Fruit fly (Drosophila melanogaster) whole organism, embryonic: ENCODE measurements around the gene CG31207.
A peak's percentile ranks its signal among the peaks of the same experiment; 100 is the strongest.

ENCODE experiments used
- Ada2b ChIP-seq: fragments of 200-800 bp; sonication (Bioruptor generic); IDR thresholded peaks from 2 replicates; pipeline ENCODE4 v1.3.6; 2022; ENCODE audit warnings: missing biosample characterization, missing genetic modification characterization
- CG10543 ChIP-seq: fragments of 200-800 bp; sonication (Bioruptor generic); optimal IDR thresholded peaks from 3 replicates; lab custom pipeline; 2017; ENCODE audit warnings: missing biosample characterization, mild to moderate bottlenecking, missing genetic modification characterization, moderate library complexity
- CG11093 ChIP-seq: fragments of 200-800 bp; sonication (Bioruptor generic); IDR thresholded peaks from 3 replicates; pipeline ENCODE4 v1.3.6; 2022; ENCODE audit warnings: missing biosample characterization, missing genetic modification characterization
- CG11398 ChIP-seq: fragments of 200-800 bp; sonication (Bioruptor generic); optimal IDR thresholded peaks from 2 replicates; lab custom pipeline; 2016; ENCODE audit warnings: missing biosample characterization, missing genetic modification characterization
- CG12155 ChIP-seq: fragments of 200-800 bp; sonication (Bioruptor generic); optimal IDR thresholded peaks from 3 replicates; lab custom pipeline; 2016; ENCODE audit warnings: missing biosample characterization, missing genetic modification characterization
- CG12219 ChIP-seq: fragments of 200-800 bp; sonication (Bioruptor generic); optimal IDR thresholded peaks from 3 replicates; lab custom pipeline; 2018; ENCODE audit warnings: missing biosample characterization, mild to moderate bottlenecking, missing genetic modification characterization
- CG14710 ChIP-seq: fragments of 200-800 bp; sonication (Bioruptor generic); optimal IDR thresholded peaks from 3 replicates; lab custom pipeline; 2019; ENCODE audit warnings: missing biosample characterization, mild to moderate bottlenecking, missing genetic modification characterization, moderate library complexity
- CG15011 ChIP-seq: fragments of 200-800 bp; sonication (Bioruptor generic); optimal IDR thresholded peaks from 3 replicates; lab custom pipeline; 2018; ENCODE audit warnings: missing biosample characterization, mild to moderate bottlenecking, missing genetic modification characterization
- CG17612 ChIP-seq: fragments of 200-800 bp; sonication (Bioruptor generic); IDR thresholded peaks from 2 replicates; pipeline ENCODE4 v1.3.6; 2022; ENCODE audit warnings: missing biosample characterization, missing genetic modification characterization
- CG2199 ChIP-seq: fragments of 200-800 bp; sonication (Bioruptor generic); IDR thresholded peaks from 3 replicates; pipeline ENCODE4 v1.3.6; 2022; ENCODE audit warnings: missing biosample characterization, missing genetic modification characterization
- CG4360 ChIP-seq: fragments of 200-800 bp; sonication (Bioruptor generic); IDR thresholded peaks from 2 replicates; pipeline ENCODE4 v1.3.6; 2022; ENCODE audit warnings: missing biosample characterization, missing genetic modification characterization
- CG4820 ChIP-seq: fragments of 200-800 bp; sonication (Bioruptor generic); optimal IDR thresholded peaks from 3 replicates; lab custom pipeline; 2016; ENCODE audit warnings: missing biosample characterization, missing genetic modification characterization
- CG5953 ChIP-seq: fragments of 200-800 bp; sonication (Bioruptor generic); IDR thresholded peaks from 2 replicates; pipeline ENCODE4 v1.3.6; 2022; ENCODE audit warnings: missing biosample characterization, missing genetic modification characterization
- CG6854 ChIP-seq: fragments of 200-800 bp; sonication (Bioruptor generic); optimal IDR thresholded peaks from 3 replicates; lab custom pipeline; 2017; ENCODE audit warnings: missing biosample characterization, mild to moderate bottlenecking, missing genetic modification characterization
- CG7745 ChIP-seq: fragments of 200-800 bp; sonication (Bioruptor generic); optimal IDR thresholded peaks from 2 replicates; lab custom pipeline; 2018; ENCODE audit warnings: missing biosample characterization, mild to moderate bottlenecking, missing genetic modification characterization, moderate library complexity
- CG7963 ChIP-seq: fragments of 200-800 bp; sonication (Bioruptor generic); IDR thresholded peaks from 3 replicates; pipeline ENCODE4 v1.3.6; 2022; ENCODE audit warnings: missing biosample characterization, missing genetic modification characterization; ENCODE audit not compliant: partially characterized antibody
- CG8924 ChIP-seq: fragments of 200-800 bp; optimal IDR thresholded peaks from 3 replicates; lab custom pipeline; 2019; ENCODE audit warnings: missing biosample characterization, mild to moderate bottlenecking, missing genetic modification characterization, moderate library complexity
- CHES-1-like ChIP-seq: fragments of 200-800 bp; sonication (Bioruptor generic); optimal IDR thresholded peaks from 2 replicates; lab custom pipeline; 2016; ENCODE audit warnings: missing biosample characterization, missing genetic modification characterization
- CkIIα-i1 ChIP-seq: fragments of 200-800 bp; sonication (Bioruptor generic); IDR thresholded peaks from 2 replicates; pipeline ENCODE4 v1.3.6; 2022; ENCODE audit warnings: missing biosample characterization, missing genetic modification characterization
- D19A ChIP-seq: fragments of 200-800 bp; optimal IDR thresholded peaks from 3 replicates; lab custom pipeline; 2019; ENCODE audit warnings: missing biosample characterization, mild to moderate bottlenecking, missing genetic modification characterization, moderate library complexity
- HmgZ ChIP-seq: fragments of 200-800 bp; sonication (Bioruptor generic); optimal IDR thresholded peaks from 2 replicates; lab custom pipeline; 2018; ENCODE audit warnings: missing biosample characterization, mild to moderate bottlenecking, missing genetic modification characterization
- Hr39 ChIP-seq: fragments of >200 bp; optimal IDR thresholded peaks from 2 replicates; lab custom pipeline; 2017
- Jarid2 ChIP-seq: fragments of 200-800 bp; sonication (Bioruptor generic); optimal IDR thresholded peaks from 3 replicates; lab custom pipeline; 2017; ENCODE audit warnings: mild to moderate bottlenecking, missing biosample characterization, missing genetic modification reagents, missing genetic modification characterization
- Lhr ChIP-seq: fragments of 200-800 bp; sonication (Bioruptor generic); optimal IDR thresholded peaks from 3 replicates; lab custom pipeline; 2017; ENCODE audit warnings: mild to moderate bottlenecking, missing biosample characterization, missing genetic modification reagents, missing genetic modification characterization
- Max ChIP-seq: fragments of 200-800 bp; sonication (Bioruptor generic); optimal IDR thresholded peaks from 2 replicates; lab custom pipeline; 2016; ENCODE audit warnings: missing biosample characterization, mild to moderate bottlenecking, missing genetic modification characterization
- Mrtf ChIP-seq: fragments of 200-800 bp; sonication (Bioruptor generic); IDR thresholded peaks from 3 replicates; pipeline ENCODE4 v1.3.6; 2022; ENCODE audit warnings: missing biosample characterization, missing genetic modification characterization
- NC2α ChIP-seq: fragments of 200-800 bp; sonication (Bioruptor generic); optimal IDR thresholded peaks from 2 replicates; lab custom pipeline; 2016; ENCODE audit warnings: missing biosample characterization, missing genetic modification characterization
- NC2β ChIP-seq: fragments of 200-800 bp; sonication (Bioruptor generic); optimal IDR thresholded peaks from 2 replicates; lab custom pipeline; 2016; ENCODE audit warnings: missing biosample characterization, missing genetic modification characterization
- Nf-YC ChIP-seq: fragments of 200-800 bp; optimal IDR thresholded peaks from 3 replicates; lab custom pipeline; 2019; ENCODE audit warnings: missing biosample characterization, mild to moderate bottlenecking, missing genetic modification characterization, moderate library complexity
- Oaz ChIP-seq: fragments of 200-800 bp; sonication (Bioruptor generic); IDR thresholded peaks from 2 replicates; pipeline ENCODE4 v1.3.6; 2022; ENCODE audit warnings: missing biosample characterization, missing genetic modification characterization
- PHDP ChIP-seq: fragments of 200-800 bp; sonication (Bioruptor generic); optimal IDR thresholded peaks from 3 replicates; lab custom pipeline; 2018; ENCODE audit warnings: missing biosample characterization, mild to moderate bottlenecking, missing genetic modification characterization, moderate library complexity
- Ravus ChIP-seq: fragments of 200-800 bp; sonication (Bioruptor generic); IDR thresholded peaks from 2 replicates; pipeline ENCODE4 v1.3.6; 2022; ENCODE audit warnings: missing biosample characterization, missing genetic modification characterization
- TFAM ChIP-seq: fragments of 200-800 bp; sonication (Bioruptor generic); optimal IDR thresholded peaks from 2 replicates; lab custom pipeline; 2017; ENCODE audit warnings: missing biosample characterization, missing genetic modification characterization, inconsistent platforms
- ac ChIP-seq: fragments of 200-800 bp; sonication (Bioruptor generic); optimal IDR thresholded peaks from 3 replicates; lab custom pipeline; 2017; ENCODE audit warnings: missing biosample characterization, mild to moderate bottlenecking, missing genetic modification characterization
- dimm ChIP-seq: fragments of 200-800 bp; sonication (Bioruptor generic); IDR thresholded peaks from 2 replicates; pipeline ENCODE4 v1.3.6; 2022; ENCODE audit warnings: missing biosample characterization, missing genetic modification characterization
- dpn ChIP-seq, 2 experiments: fragments of 200-800 bp; sonication (Bioruptor generic); optimal IDR thresholded peaks; 3 replicates each; lab custom pipeline; 2016; ENCODE audit warnings: missing biosample characterization in 2 of 2, missing genetic modification characterization in 2 of 2
- ems ChIP-seq: fragments of 200-800 bp; sonication (Bioruptor generic); optimal IDR thresholded peaks from 3 replicates; lab custom pipeline; 2016; ENCODE audit warnings: missing biosample characterization, missing genetic modification characterization
- eyg ChIP-seq: fragments of 200-800 bp; sonication (Bioruptor generic); optimal IDR thresholded peaks from 3 replicates; lab custom pipeline; 2016; ENCODE audit warnings: missing biosample characterization, missing genetic modification characterization
- fru ChIP-seq: fragments of >200 bp; optimal IDR thresholded peaks from 2 replicates; lab custom pipeline; 2017
- inv ChIP-seq: fragments of 200-800 bp; sonication (Bioruptor generic); IDR thresholded peaks from 2 replicates; pipeline ENCODE4 v1.3.6; 2022; ENCODE audit warnings: missing biosample characterization, missing genetic modification characterization; ENCODE audit not compliant: partially characterized antibody
- jing ChIP-seq: fragments of 200-800 bp; sonication (Bioruptor generic); optimal IDR thresholded peaks from 2 replicates; lab custom pipeline; 2018; ENCODE audit warnings: missing biosample characterization, mild to moderate bottlenecking, missing genetic modification characterization
- lbe ChIP-seq: fragments of 200-800 bp; sonication (Bioruptor generic); optimal IDR thresholded peaks from 2 replicates; lab custom pipeline; 2016; ENCODE audit warnings: missing biosample characterization, mild to moderate bottlenecking, missing genetic modification characterization
- pb ChIP-seq: fragments of 200-800 bp; sonication (Bioruptor generic); optimal IDR thresholded peaks from 3 replicates; lab custom pipeline; 2016; ENCODE audit warnings: missing biosample characterization, missing genetic modification characterization
- pho ChIP-seq: fragments of 200-800 bp; sonication (Bioruptor generic); optimal IDR thresholded peaks from 2 replicates; lab custom pipeline; 2016; ENCODE audit warnings: missing biosample characterization, missing genetic modification characterization
- row ChIP-seq: fragments of 200-800 bp; sonication (Bioruptor generic); IDR thresholded peaks from 3 replicates; pipeline ENCODE4 v1.3.6; 2022; ENCODE audit warnings: missing biosample characterization, missing genetic modification characterization
- scrt ChIP-seq: fragments of 200-800 bp; sonication (Bioruptor generic); optimal IDR thresholded peaks from 2 replicates; lab custom pipeline; 2018; ENCODE audit warnings: missing biosample characterization, mild to moderate bottlenecking, missing genetic modification characterization, moderate library complexity
- usp ChIP-seq: fragments of >200 bp; optimal IDR thresholded peaks from 2 replicates; lab custom pipeline; 2017; ENCODE audit warnings: missing biosample characterization, missing genetic modification characterization
- vfl ChIP-seq: fragments of 200-800 bp; sonication (Bioruptor generic); optimal IDR thresholded peaks from 2 replicates; lab custom pipeline; 2016; ENCODE audit warnings: missing biosample characterization, missing genetic modification characterization
- vvl ChIP-seq: fragments of 200-800 bp; sonication (Bioruptor generic); IDR thresholded peaks from 2 replicates; pipeline ENCODE4 v1.3.6; 2022; ENCODE audit warnings: missing biosample characterization, missing genetic modification characterization
- zen2 ChIP-seq: fragments of 200-800 bp; sonication (Bioruptor generic); IDR thresholded peaks from 3 replicates; pipeline ENCODE4 v1.3.6; 2022; ENCODE audit warnings: missing biosample characterization, missing genetic modification characterization; ENCODE audit not compliant: partially characterized antibody
- zfh2 ChIP-seq: fragments of 200-800 bp; sonication (Bioruptor generic); optimal IDR thresholded peaks from 2 replicates; lab custom pipeline; 2016; ENCODE audit warnings: missing biosample characterization, missing genetic modification characterization

Gene CG31207

dm6 chr3R:21065010-21065695, 18.3 kb upstream of the CG31207 start, which contains the start of gene AnxB9 (continued):
- TF ChIP-seq CG12219, result peak; percentile 28
- TF ChIP-seq ac (GFP tag; lab: Kevin White, UChicago), result peak; percentile 15
- no peak for TF ChIP-seq CG7745
- TF ChIP-seq CG12155, result peak; percentile 46
- TF ChIP-seq CG5953, result no peak
- peak; percentile 54; the same call in 2 of the 3 replicates for TF ChIP-seq CG7963 (GFP tag; lab: Robert Waterston, UW)
- peak; percentile 63 for TF ChIP-seq scrt
- peak; percentile 18 for TF ChIP-seq Max
- peak; percentile 51 for TF ChIP-seq NC2α (GFP tag; lab: Kevin White, UChicago)
- no peak for TF ChIP-seq CG11093 (GFP tag; lab: Robert Waterston, UW)
- no peak for TF ChIP-seq CG11398 (GFP tag; lab: Kevin White, UChicago)
- peak; percentile 70 for TF ChIP-seq CG10543 (GFP tag; lab: Kevin White, UChicago)
- no peak for TF ChIP-seq CHES-1-like (GFP tag; lab: Kevin White, UChicago)
- peak; percentile 34 for TF ChIP-seq Nf-YC (tag; lab: Kevin White, UChicago)
- peak; percentile 17 for TF ChIP-seq eyg (GFP tag; lab: Kevin White, UChicago)
- no peak for TF ChIP-seq zfh2
- no peak for TF ChIP-seq Ravus (GFP tag; lab: Robert Waterston, UW)
- no peak for TF ChIP-seq TFAM (GFP tag; lab: Kevin White, UChicago)
- TF ChIP-seq HmgZ (tag; lab: Kevin White, UChicago), result peak; percentile 60
- peak; percentile 4 for TF ChIP-seq D19A
- TF ChIP-seq ems (GFP tag; lab: Kevin White, UChicago), result no peak
- TF ChIP-seq vvl (GFP tag; lab: Robert Waterston, UW), result peak; percentile 59
- peak; percentile 23 to 53 for TF ChIP-seq dpn (GFP tag; optimal IDR thresholded peaks at IDR 0.05; lab: Kevin White, UChicago)
- TF ChIP-seq row, result peak; percentile 42; the same call in 2 of the 3 replicates
- TF ChIP-seq zen2, result peak; percentile 39; the same call in 2 of the 3 replicates
- no peak for TF ChIP-seq CkIIα-i1 (GFP tag; lab: Robert Waterston, UW)
- TF ChIP-seq PHDP, result no peak
- TF ChIP-seq NC2β, result peak; percentile 56
- no peak for TF ChIP-seq CG17612 (GFP tag; lab: Robert Waterston, UW)
- no peak for TF ChIP-seq inv
- peak; percentile 82 for TF ChIP-seq CG4360 (GFP tag; lab: Robert Waterston, UW)
- no peak for TF ChIP-seq Hr39 (lab: Kevin White, UChicago)
- no peak for TF ChIP-seq Mrtf (GFP tag; lab: Robert Waterston, UW)
- peak; percentile 39 for TF ChIP-seq pho (GFP tag; lab: Kevin White, UChicago)
- peak; percentile 28 for TF ChIP-seq pb (GFP tag; lab: Kevin White, UChicago)
- TF ChIP-seq dimm (GFP tag; lab: Robert Waterston, UW), result no peak
- no peak for TF ChIP-seq Ada2b (GFP tag; lab: Robert Waterston, UW)
- TF ChIP-seq lbe, result peak; percentile 68
- TF ChIP-seq Oaz, result no peak
- no peak for TF ChIP-seq CG14710 (tag; lab: Kevin White, UChicago)
- TF ChIP-seq vfl (GFP tag; lab: Kevin White, UChicago), result no peak
- TF ChIP-seq CG15011, result no peak
- no peak for TF ChIP-seq Lhr
- TF ChIP-seq jing, result no peak
- TF ChIP-seq usp, result no peak
- TF ChIP-seq Jarid2 (GFP tag; lab: Kevin White, UChicago), result peak; percentile 84
- peak; percentile 72; the same call in 2 of the 3 replicates for TF ChIP-seq CG2199 (GFP tag; lab: Robert Waterston, UW)
- peak; percentile 48 for TF ChIP-seq CG6854 (GFP tag; lab: Kevin White, UChicago)
- peak; percentile 19 for TF ChIP-seq CG8924 (tag; lab: Kevin White, UChicago)
- TF ChIP-seq CG4820 (GFP tag; lab: Kevin White, UChicago), result no peak
- TF ChIP-seq fru, result no peak
